Fruit fly (Drosophila melanogaster): ENCODE measurements around the gene CG45045.
A peak's percentile ranks its signal among the peaks of the same experiment; 100 is the strongest.

The CG45045 gene

dm6 chr3R:17678138-17678873, 10.9 kb downstream of the CG45045 start:
- TF ChIP-seq Gug (GFP tag; IDR thresholded peaks at IDR 0.05) (no peak), Eip75B (GFP tag; optimal IDR thresholded peaks at IDR 0.05) (no peak), vri (GFP tag; optimal IDR thresholded peaks at IDR 0.05) (peak; percentile 44), Hr38 (GFP tag; optimal IDR thresholded peaks at IDR 0.05) (no peak), CG15336 (GFP tag; IDR thresholded peaks at IDR 0.05) (no peak), svp (GFP tag) (peak; percentile 86), dsx (GFP tag; optimal IDR thresholded peaks at IDR 0.05; ENCODE audit: poor library complexity, severe bottlenecking) (peak; percentile 49)

- TF ChIP-seq CG32006 (GFP tag; optimal IDR thresholded peaks at IDR 0.05) (peak; percentile 95), Hr39 (GFP tag; optimal IDR thresholded peaks at IDR 0.05) (peak; percentile 84), ss (GFP tag; optimal IDR thresholded peaks at IDR 0.05) (peak; percentile 68 to 80), CG4318 (GFP tag; optimal IDR thresholded peaks at IDR 0.05) (no peak), Gug (GFP tag; IDR thresholded peaks at IDR 0.05) (peak; percentile 70), CG15336 (GFP tag; IDR thresholded peaks at IDR 0.05) (peak; percentile 90), CG34406 (GFP tag; optimal IDR thresholded peaks at IDR 0.05) (peak; percentile 88), fd85E (GFP tag; optimal IDR thresholded peaks at IDR 0.05) (peak; percentile 39), spab (GFP tag; optimal IDR thresholded peaks at IDR 0.05) (peak; percentile 80), CG10669 (GFP tag; optimal IDR thresholded peaks at IDR 0.05) (peak; percentile 82), lz (GFP tag; optimal IDR thresholded peaks at IDR 0.05) (peak; percentile 91), eg (GFP tag; IDR thresholded peaks at IDR 0.05) (no peak; the same call in 2 of the 3 replicates), svp (GFP tag) (peak; percentile 97), CG6792 (GFP tag; optimal IDR thresholded peaks at IDR 0.05) (peak; percentile 87), net (GFP tag; optimal IDR thresholded peaks at IDR 0.05) (peak; percentile 90), Blimp-1 (GFP tag; optimal IDR thresholded peaks at IDR 0.05) (peak; percentile 78), CG6808 (GFP tag; optimal IDR thresholded peaks at IDR 0.05) (peak; percentile 85), Ets21C (GFP tag; optimal IDR thresholded peaks at IDR 0.05) (peak; percentile 78), CG8119 (GFP tag; IDR thresholded peaks at IDR 0.05) (peak; percentile 91), Eip93F (GFP tag; optimal IDR thresholded peaks at IDR 0.05) (peak; percentile 90), CG16779 (tag; optimal IDR thresholded peaks at IDR 0.05) (peak; percentile 33), Eip75B (GFP tag; optimal IDR thresholded peaks at IDR 0.05) (peak; percentile 86), Met (GFP tag; optimal IDR thresholded peaks at IDR 0.05) (peak; percentile 92), CG9139 (GFP tag; optimal IDR thresholded peaks at IDR 0.05) (peak; percentile 19), CG3919 (GFP tag; optimal IDR thresholded peaks at IDR 0.05) (peak; percentile 90), cyc (GFP tag; optimal IDR thresholded peaks at IDR 0.05) (peak; percentile 87), CG8319 (GFP tag; optimal IDR thresholded peaks at IDR 0.05) (peak; percentile 69), Sox14 (GFP tag; optimal IDR thresholded peaks at IDR 0.05) (peak; percentile 89), CG6163 (GFP tag; IDR thresholded peaks at IDR 0.05) (peak; percentile 79), Smox (GFP tag; optimal IDR thresholded peaks at IDR 0.05) (peak; percentile 91), CG8632 (GFP tag; optimal IDR thresholded peaks at IDR 0.05) (peak; percentile 83), CG31627 (GFP tag; optimal IDR thresholded peaks at IDR 0.05) (peak; percentile 86), fkh (GFP tag; optimal IDR thresholded peaks at IDR 0.05) (no peak), pdm3 (GFP tag; optimal IDR thresholded peaks at IDR 0.05) (peak; percentile 51), CG11294 (GFP tag; IDR thresholded peaks at IDR 0.05) (0 out of 2 replicates have a peak, but pooled peaks have one; percentile 60), Sox102F (GFP tag; optimal IDR thresholded peaks at IDR 0.05) (peak; percentile 90), CG11762 (GFP tag; optimal IDR thresholded peaks at IDR 0.05; ENCODE audit: insufficient read depth) (peak; percentile 86), achi (GFP tag; optimal IDR thresholded peaks at IDR 0.05) (peak; percentile 90), CG1621 (tag; optimal IDR thresholded peaks at IDR 0.05) (peak; percentile 53), Eip78C (GFP tag) (peak; percentile 97), fd59A (GFP tag; optimal IDR thresholded peaks at IDR 0.05) (peak; percentile 77), CG6276 (GFP tag; optimal IDR thresholded peaks at IDR 0.05) (no peak), Lpt (GFP tag; optimal IDR thresholded peaks at IDR 0.05) (peak; percentile 88), Hr4 (GFP tag; optimal IDR thresholded peaks at IDR 0.05) (peak; percentile 87)
Measured at dm6 chr3R:17679368-17679997, 12.1 kb downstream of the CG45045 start.

All from whole organism, prepupa.